Worm (Caenorhabditis elegans): ENCODE results near the gene unc-39.

The unc-39 gene

DNA sequence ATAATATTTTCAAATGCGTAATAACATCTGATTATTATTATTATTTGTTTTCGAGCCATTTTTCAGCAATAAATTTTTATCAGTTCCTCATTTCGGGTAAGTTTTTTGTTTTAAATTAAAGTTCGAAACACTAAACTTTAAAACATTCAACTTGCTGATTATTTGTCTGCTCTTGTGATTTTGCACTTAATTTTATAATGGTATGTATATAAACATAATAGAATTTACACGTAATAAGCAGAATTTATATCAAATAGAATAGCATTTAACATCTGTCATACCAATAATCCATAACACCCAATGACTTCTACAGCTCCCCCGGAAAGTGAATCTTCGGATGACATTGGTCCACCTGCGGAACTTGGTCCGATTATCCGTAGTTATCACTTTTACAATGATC, 39.8 kb upstream of the unc-39 start, which contains the start of gene srm-4:
Gene srm-4, plus strand, starts transcription at position 301 of the 400 bp plus-strand sequence.
- TF ChIP-seq R02D3.7 (tag; optimal IDR thresholded peaks at IDR 0.05) (no peak), fos-1 (tag; optimal IDR thresholded peaks at IDR 0.05) (no peak), nfya-1 (tag; optimal IDR thresholded peaks at IDR 0.05; ENCODE audit: insufficient read depth) (no peak), skn-1 (tag; optimal IDR thresholded peaks at IDR 0.05) (no peak), fkh-2 (tag; optimal IDR thresholded peaks at IDR 0.05) (no peak), daf-12 (tag; optimal IDR thresholded peaks at IDR 0.05) (no peak), hmg-11 (tag; optimal IDR thresholded peaks at IDR 0.05) (no peak), lin-39 (tag; optimal IDR thresholded peaks at IDR 0.05) (no peak), ceh-16 (tag; optimal IDR thresholded peaks at IDR 0.05) (no peak), egl-27 (tag; optimal IDR thresholded peaks at IDR 0.05) (no peak), elt-1 (tag; optimal IDR thresholded peaks at IDR 0.05) (no peak), tbx-2 (tag; optimal IDR thresholded peaks at IDR 0.05) (no peak), egl-5 (tag; optimal IDR thresholded peaks at IDR 0.05) (no peak), nhr-12 (tag; optimal IDR thresholded peaks at IDR 0.05) (no peak), nhr-77 (tag; optimal IDR thresholded peaks at IDR 0.05) (no peak), nhr-23 (tag; optimal IDR thresholded peaks at IDR 0.05) (no peak), nhr-43 (tag; optimal IDR thresholded peaks at IDR 0.05; ENCODE audit: poor library complexity, severe bottlenecking) (no peak), lsy-12 (tag; optimal IDR thresholded peaks at IDR 0.05) (no peak), sea-2 (GFP tag; optimal IDR thresholded peaks at IDR 0.05) (no peak), jun-1 (tag; optimal IDR thresholded peaks at IDR 0.05) (no peak)

- TF ChIP-seq nhr-25 (tag; optimal IDR thresholded peaks at IDR 0.05) (no peak), ceh-28 (tag; optimal IDR thresholded peaks at IDR 0.05) (no peak), aly-2 (tag; optimal IDR thresholded peaks at IDR 0.05) (no peak), zag-1 (tag; optimal IDR thresholded peaks at IDR 0.05) (no peak), snpc-4 (tag; optimal IDR thresholded peaks at IDR 0.05) (no peak), nhr-77 (tag; optimal IDR thresholded peaks at IDR 0.05) (no peak), R02D3.7 (tag; optimal IDR thresholded peaks at IDR 0.05) (no peak), mdl-1 (tag; optimal IDR thresholded peaks at IDR 0.05) (no peak), elt-1 (tag; optimal IDR thresholded peaks at IDR 0.05) (no peak), lsy-12 (tag; optimal IDR thresholded peaks at IDR 0.05) (no peak), daf-12 (tag; optimal IDR thresholded peaks at IDR 0.05) (no peak), nfya-1 (tag; optimal IDR thresholded peaks at IDR 0.05; ENCODE audit: insufficient read depth) (no peak), ceh-9 (tag; optimal IDR thresholded peaks at IDR 0.05) (no peak), pqm-1 (tag; optimal IDR thresholded peaks at IDR 0.05) (no peak), fos-1 (tag; optimal IDR thresholded peaks at IDR 0.05) (no peak), sea-2 (GFP tag; optimal IDR thresholded peaks at IDR 0.05) (no peak)
These were observed 38.0 kb upstream of the unc-39 start, which contains the start of gene srm-5 for ce11 chrV:14334901-14335300. Gene srm-5, plus strand, starts transcription at chrV:14335201.

- TF ChIP-seq nhr-43 (tag; optimal IDR thresholded peaks at IDR 0.05; ENCODE audit: poor library complexity, severe bottlenecking) (no peak), nhr-77 (tag; optimal IDR thresholded peaks at IDR 0.05) (no peak), mml-1 (tag; optimal IDR thresholded peaks at IDR 0.05) (no peak), lin-15B (tag; optimal IDR thresholded peaks at IDR 0.05) (no peak), ztf-11 (tag; optimal IDR thresholded peaks at IDR 0.05) (no peak)
These were observed 36.2 kb upstream of the unc-39 start, which contains the start of gene srm-6 for ce11 chrV:14336655-14337054. Gene srm-6, plus strand, starts transcription at chrV:14336955.

ce11 chrV:14341672-14342071, 31.2 kb upstream of the unc-39 start, which contains the start of gene F47B8.10:
Gene F47B8.10, plus strand, starts transcription at chrV:14341972.
- TF ChIP-seq sea-2 (GFP tag; optimal IDR thresholded peaks at IDR 0.05) (no peak), nhr-23 (tag; optimal IDR thresholded peaks at IDR 0.05) (no peak), lsy-12 (tag; optimal IDR thresholded peaks at IDR 0.05) (no peak), pqm-1 (tag; optimal IDR thresholded peaks at IDR 0.05) (no peak), nhr-12 (tag; optimal IDR thresholded peaks at IDR 0.05) (no peak), jun-1 (tag; optimal IDR thresholded peaks at IDR 0.05) (no peak), nhr-25 (tag; optimal IDR thresholded peaks at IDR 0.05) (no peak), R02D3.7 (tag; optimal IDR thresholded peaks at IDR 0.05) (no peak), ceh-28 (tag; optimal IDR thresholded peaks at IDR 0.05) (no peak), mdl-1 (tag; optimal IDR thresholded peaks at IDR 0.05) (no peak), fkh-2 (tag; optimal IDR thresholded peaks at IDR 0.05) (no peak)

ce11 chrV:14347234-14347826, 25.5 kb upstream of the unc-39 start, which contains the start of gene cept-2:
Gene cept-2, plus strand, starts transcription at chrV:14347766.
- TF ChIP-seq ztf-4 (tag; optimal IDR thresholded peaks at IDR 0.05) (no peak), ceh-16 (tag; optimal IDR thresholded peaks at IDR 0.05) (no peak), fkh-2 (tag; optimal IDR thresholded peaks at IDR 0.05) (no peak), ama-1 (optimal IDR thresholded peaks at IDR 0.05) (no peak), nhr-77 (tag; optimal IDR thresholded peaks at IDR 0.05) (peak; percentile 78), snpc-4 (tag; optimal IDR thresholded peaks at IDR 0.05) (peak; percentile 92), eor-1 (tag; optimal IDR thresholded peaks at IDR 0.05) (no peak), aly-2 (tag; optimal IDR thresholded peaks at IDR 0.05) (no peak), mdl-1 (tag; optimal IDR thresholded peaks at IDR 0.05) (peak; percentile 34), ceh-82 (tag; optimal IDR thresholded peaks at IDR 0.05) (peak; percentile 82), nfya-1 (tag; optimal IDR thresholded peaks at IDR 0.05; ENCODE audit: insufficient read depth) (peak; percentile 95), nhr-67 (tag; optimal IDR thresholded peaks at IDR 0.05) (no peak), pha-4 (tag; optimal IDR thresholded peaks at IDR 0.05) (peak; percentile 95), nhr-25 (tag; optimal IDR thresholded peaks at IDR 0.05) (peak; percentile 83), ceh-9 (tag; optimal IDR thresholded peaks at IDR 0.05) (no peak), nhr-23 (tag; optimal IDR thresholded peaks at IDR 0.05) (peak; percentile 97), tbx-2 (tag; optimal IDR thresholded peaks at IDR 0.05) (peak; percentile 75), lsy-12 (tag; optimal IDR thresholded peaks at IDR 0.05) (peak; percentile 82), skn-1 (tag; optimal IDR thresholded peaks at IDR 0.05) (peak; percentile 56), nhr-28 (tag; optimal IDR thresholded peaks at IDR 0.05) (no peak), fkh-10 (GFP tag; optimal IDR thresholded peaks at IDR 0.05) (peak; percentile 76), R02D3.7 (tag; optimal IDR thresholded peaks at IDR 0.05) (peak; percentile 85), nhr-11 (tag; optimal IDR thresholded peaks at IDR 0.05) (peak; percentile 68), mml-1 (tag; optimal IDR thresholded peaks at IDR 0.05) (no peak), elt-3 (tag; optimal IDR thresholded peaks at IDR 0.05) (no peak)
